Worm (Caenorhabditis elegans) whole organism, L4/young adult: ENCODE measurements around the gene srd-66.

ENCODE experiments used
- W03F9.2 ChIP-seq: fragments of 150-350 bp; optimal IDR thresholded peaks from 2 replicates; lab custom pipeline; 2014; ENCODE audit warnings: missing biosample characterization, missing genetic modification characterization
- dao-5 ChIP-seq: sonication (generic microtip); optimal IDR thresholded peaks from 2 replicates; lab custom pipeline; 2016; ENCODE audit warnings: missing genotype, missing genetic modification characterization, moderate library complexity, missing compliant biosample characterization
- him-1 ChIP-seq: sonication (generic microtip); optimal IDR thresholded peaks from 2 replicates; lab custom pipeline; 2016; ENCODE audit warnings: missing genotype, missing genetic modification reagents, missing genetic modification characterization, missing compliant biosample characterization

ce11 chrIII:2001210-2001609, 18.8 kb upstream of the srd-66 start:
- TF ChIP-seq W03F9.2 (tag; lab: Kevin White, UChicago) (no peak), him-1 (no peak), dao-5 (tag; lab: Kevin White, UChicago) (no peak)
